Worm (Caenorhabditis elegans): ENCODE results near the gene chch-3.

DNA sequence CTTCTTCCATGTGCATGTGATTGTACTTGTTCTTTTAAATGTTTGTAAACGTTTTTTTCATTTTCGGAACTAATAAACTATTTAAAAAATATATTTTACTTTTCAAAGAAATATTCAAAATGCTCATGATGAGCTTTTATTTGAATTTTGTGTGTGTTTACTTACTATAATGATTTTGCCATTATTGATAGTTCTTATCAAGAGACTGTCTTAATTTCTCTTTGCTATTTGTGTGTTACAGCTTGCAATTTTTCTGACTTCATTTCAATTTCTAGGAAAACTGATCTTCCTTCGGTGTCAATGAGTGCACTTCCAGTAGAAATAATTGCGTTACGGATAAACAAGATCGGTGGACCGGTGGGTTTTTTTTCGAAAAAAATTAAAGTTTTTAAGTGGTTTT lies 42.0 kb upstream of the chch-3 start, which contains the start of gene C06C3.12:
- TF ChIP-seq pqm-1 (tag; optimal IDR thresholded peaks at IDR 0.05) (no peak), lsy-2 (tag; optimal IDR thresholded peaks at IDR 0.05) (no peak), ceh-82 (tag; optimal IDR thresholded peaks at IDR 0.05) (no peak), ces-1 (GFP tag; optimal IDR thresholded peaks at IDR 0.05) (no peak), nhr-237 (tag; optimal IDR thresholded peaks at IDR 0.05) (no peak)
